Worm (Caenorhabditis elegans) whole organism, late embryonic: ENCODE results near the gene srbc-79.

Source experiments
- F13H6.1 ChIP-seq: sonication (generic microtip); optimal IDR thresholded peaks from 2 replicates; lab custom pipeline; 2016; ENCODE audit warnings: missing genetic modification characterization, missing compliant biosample characterization
- Y22D7AL.16 ChIP-seq: sonication (generic microtip); optimal IDR thresholded peaks from 2 replicates; lab custom pipeline; 2016; ENCODE audit warnings: missing genetic modification characterization, missing compliant biosample characterization
- ahr-1 ChIP-seq: sonication (generic microtip); optimal IDR thresholded peaks from 2 replicates; lab custom pipeline; 2016; ENCODE audit warnings: missing genetic modification characterization, missing compliant biosample characterization
- ceh-19 ChIP-seq: fragments of 200-800 bp; sonication (Bioruptor generic); optimal IDR thresholded peaks from 2 replicates; lab custom pipeline; 2018; ENCODE audit warnings: mild to moderate bottlenecking, missing genetic modification characterization, missing compliant biosample characterization
- ceh-2 ChIP-seq: sonication (generic microtip); optimal IDR thresholded peaks from 2 replicates; lab custom pipeline; 2016; ENCODE audit warnings: missing genotype, missing genetic modification characterization, missing compliant biosample characterization
- ceh-24 ChIP-seq: sonication (generic microtip); optimal IDR thresholded peaks from 2 replicates; lab custom pipeline; 2016; ENCODE audit warnings: mild to moderate bottlenecking, missing genetic modification characterization, missing compliant biosample characterization
- ceh-30 ChIP-seq: fragments of 150-350 bp; optimal IDR thresholded peaks from 2 replicates; lab custom pipeline; 2014; ENCODE audit warnings: missing biosample characterization, missing genetic modification characterization
- ceh-31 ChIP-seq: sonication (generic microtip); optimal IDR thresholded peaks from 2 replicates; lab custom pipeline; 2016; ENCODE audit warnings: missing genetic modification characterization, missing compliant biosample characterization
- ceh-34 ChIP-seq: sonication (generic microtip); optimal IDR thresholded peaks from 2 replicates; lab custom pipeline; 2016; ENCODE audit warnings: mild to moderate bottlenecking, missing genetic modification characterization, missing compliant biosample characterization
- ceh-48 ChIP-seq: sonication (generic microtip); optimal IDR thresholded peaks from 2 replicates; lab custom pipeline; 2016; ENCODE audit warnings: missing genetic modification characterization, inconsistent platforms, missing compliant biosample characterization
- ceh-6 ChIP-seq: fragments of 200-800 bp; sonication (Bioruptor generic); optimal IDR thresholded peaks from 2 replicates; lab custom pipeline; 2018; ENCODE audit warnings: mild to moderate bottlenecking, missing genetic modification characterization, missing compliant biosample characterization
- ceh-9 ChIP-seq: sonication (generic microtip); optimal IDR thresholded peaks from 2 replicates; lab custom pipeline; 2016; ENCODE audit warnings: mild to moderate bottlenecking, missing genetic modification characterization, inconsistent platforms, missing compliant biosample characterization
- che-1 ChIP-seq: sonication (generic microtip); optimal IDR thresholded peaks from 2 replicates; lab custom pipeline; 2016; ENCODE audit warnings: mild to moderate bottlenecking, missing genetic modification characterization, missing compliant biosample characterization
- elt-4 ChIP-seq: sonication (generic microtip); optimal IDR thresholded peaks from 2 replicates; lab custom pipeline; 2016; ENCODE audit warnings: missing genetic modification characterization, missing compliant biosample characterization
- ets-4 ChIP-seq: sonication (generic microtip); optimal IDR thresholded peaks from 2 replicates; lab custom pipeline; 2016; ENCODE audit warnings: missing genetic modification characterization, missing compliant biosample characterization
- fax-1 ChIP-seq: sonication (generic microtip); optimal IDR thresholded peaks from 2 replicates; lab custom pipeline; 2016; ENCODE audit warnings: missing genotype, missing genetic modification characterization, missing compliant biosample characterization
- fkh-10 ChIP-seq: fragments of 150-350 bp; optimal IDR thresholded peaks from 2 replicates; lab custom pipeline; 2014; ENCODE audit warnings: missing biosample characterization, missing genetic modification reagents, missing genetic modification characterization
- gmeb-2 ChIP-seq: sonication (generic microtip); optimal IDR thresholded peaks from 2 replicates; lab custom pipeline; 2016; ENCODE audit warnings: missing genetic modification characterization, inconsistent platforms, missing compliant biosample characterization
- hlh-13 ChIP-seq: fragments of 200-800 bp; sonication (Bioruptor generic); optimal IDR thresholded peaks from 2 replicates; lab custom pipeline; 2018; ENCODE audit warnings: mild to moderate bottlenecking, missing genetic modification characterization, missing compliant biosample characterization
- hlh-15 ChIP-seq: sonication (generic microtip); optimal IDR thresholded peaks from 2 replicates; lab custom pipeline; 2016; ENCODE audit warnings: missing genetic modification characterization, missing compliant biosample characterization
- hlh-6 ChIP-seq: sonication (generic microtip); optimal IDR thresholded peaks from 2 replicates; lab custom pipeline; 2016; ENCODE audit warnings: missing genotype, missing genetic modification characterization, missing compliant biosample characterization
- lim-6 ChIP-seq: sonication (generic microtip); optimal IDR thresholded peaks from 2 replicates; lab custom pipeline; 2016; ENCODE audit warnings: missing genetic modification characterization, missing compliant biosample characterization
- lin-11 ChIP-seq: fragments of 200-800 bp; sonication (Bioruptor generic); optimal IDR thresholded peaks from 2 replicates; lab custom pipeline; 2018; ENCODE audit warnings: mild to moderate bottlenecking, missing genetic modification characterization, missing compliant biosample characterization
- nhr-232 ChIP-seq: sonication (generic microtip); optimal IDR thresholded peaks from 2 replicates; lab custom pipeline; 2016; ENCODE audit warnings: missing genetic modification characterization, missing compliant biosample characterization
- pag-3 ChIP-seq: sonication (generic microtip); optimal IDR thresholded peaks from 2 replicates; lab custom pipeline; 2016; ENCODE audit warnings: missing compliant biosample characterization, missing genetic modification characterization, borderline replicate concordance
- pat-9 ChIP-seq: fragments of 200-800 bp; sonication (Bioruptor generic); optimal IDR thresholded peaks from 2 replicates; lab custom pipeline; 2018; ENCODE audit warnings: mild to moderate bottlenecking, missing genetic modification characterization, moderate library complexity, missing compliant biosample characterization
- pax-1 ChIP-seq: fragments of 150-350 bp; optimal IDR thresholded peaks from 2 replicates; lab custom pipeline; 2014; ENCODE audit warnings: missing biosample characterization, missing genetic modification characterization
- pha-2 ChIP-seq: sonication (generic microtip); optimal IDR thresholded peaks from 2 replicates; lab custom pipeline; 2017; ENCODE audit warnings: mild to moderate bottlenecking, missing genetic modification characterization, missing compliant biosample characterization
- pha-4 ChIP-seq: fragments of 150-350 bp; optimal IDR thresholded peaks from 2 replicates; lab custom pipeline; 2018; ENCODE audit warnings: missing biosample characterization, missing genetic modification reagents, missing genetic modification characterization
- pqm-1 ChIP-seq: sonication (generic microtip); optimal IDR thresholded peaks from 2 replicates; lab custom pipeline; 2016; ENCODE audit warnings: missing genetic modification characterization, missing compliant biosample characterization
- pros-1 ChIP-seq: fragments of 150-350 bp; optimal IDR thresholded peaks from 2 replicates; lab custom pipeline; 2014; ENCODE audit warnings: missing biosample characterization, missing genetic modification reagents, missing genetic modification characterization
- ref-2 ChIP-seq: sonication (generic microtip); optimal IDR thresholded peaks from 2 replicates; lab custom pipeline; 2016; ENCODE audit warnings: missing genetic modification characterization, missing compliant biosample characterization
- sdc-2 ChIP-seq: sonication (generic microtip); optimal IDR thresholded peaks from 2 replicates; lab custom pipeline; 2016; ENCODE audit warnings: missing genotype, missing genetic modification characterization, missing compliant biosample characterization
- sox-2 ChIP-seq: fragments of 200-800 bp; sonication (Bioruptor generic); IDR thresholded peaks from 2 replicates; pipeline ENCODE4 v1.3.6; 2022; ENCODE audit warnings: missing genetic modification reagents, missing genetic modification characterization, missing compliant biosample characterization
- sox-4 ChIP-seq: sonication (generic microtip); optimal IDR thresholded peaks from 2 replicates; lab custom pipeline; 2017; ENCODE audit warnings: mild to moderate bottlenecking, missing genetic modification characterization, inconsistent platforms, missing compliant biosample characterization
- syd-9 ChIP-seq: sonication (generic microtip); optimal IDR thresholded peaks from 2 replicates; lab custom pipeline; 2016; ENCODE audit warnings: mild to moderate bottlenecking, missing genetic modification characterization, moderate library complexity, missing compliant biosample characterization
- tbx-7 ChIP-seq: sonication (generic microtip); optimal IDR thresholded peaks from 2 replicates; lab custom pipeline; 2016; ENCODE audit warnings: missing genotype, missing genetic modification characterization, missing compliant biosample characterization
- unc-3 ChIP-seq, 2 experiments: fragments of 200-800 bp in 1 of 2; sonication (Bioruptor generic) in 1 of 2; sonication (generic microtip) in 1 of 2; conservative IDR thresholded peaks in 1 of 2; optimal IDR thresholded peaks in 1 of 2; 2 replicates each; pipeline versions ENCODE4 v1.3.6 to Lab custom; 2016 to 2022; ENCODE audit warnings: missing compliant biosample characterization in 2 of 2, missing genetic modification characterization in 2 of 2, missing genetic modification reagents in 1 of 2

Gene srbc-79

ce11 chrV:20509427-20509826 lies 17.1 kb upstream of the srbc-79 start:
- no peak for TF ChIP-seq gmeb-2 (tag; lab: Kevin White, UChicago)
- TF ChIP-seq ref-2: no peak
- TF ChIP-seq hlh-15 (tag; lab: Kevin White, UChicago): no peak
- no peak for TF ChIP-seq ceh-2 (tag; lab: Kevin White, UChicago)
- no peak for TF ChIP-seq Y22D7AL.16 (tag; lab: Kevin White, UChicago)
- no peak for TF ChIP-seq ceh-30 (tag; lab: Kevin White, UChicago)
- TF ChIP-seq fax-1 (tag; lab: Kevin White, UChicago): no peak
- no peak for TF ChIP-seq ceh-34 (tag; lab: Kevin White, UChicago)
- TF ChIP-seq pag-3 (tag; lab: Kevin White, UChicago): no peak
- no peak for TF ChIP-seq ahr-1 (tag; lab: Kevin White, UChicago)
- TF ChIP-seq lim-6 (tag; lab: Kevin White, UChicago): no peak
- no peak for TF ChIP-seq ceh-24 (tag; lab: Kevin White, UChicago)
- no peak for TF ChIP-seq pax-1
- TF ChIP-seq fkh-10 (GFP tag; lab: Kevin White, UChicago): no peak
- TF ChIP-seq pat-9 (tag; lab: Kevin White, UChicago): no peak
- TF ChIP-seq F13H6.1 (tag; lab: Kevin White, UChicago): no peak

DNA sequence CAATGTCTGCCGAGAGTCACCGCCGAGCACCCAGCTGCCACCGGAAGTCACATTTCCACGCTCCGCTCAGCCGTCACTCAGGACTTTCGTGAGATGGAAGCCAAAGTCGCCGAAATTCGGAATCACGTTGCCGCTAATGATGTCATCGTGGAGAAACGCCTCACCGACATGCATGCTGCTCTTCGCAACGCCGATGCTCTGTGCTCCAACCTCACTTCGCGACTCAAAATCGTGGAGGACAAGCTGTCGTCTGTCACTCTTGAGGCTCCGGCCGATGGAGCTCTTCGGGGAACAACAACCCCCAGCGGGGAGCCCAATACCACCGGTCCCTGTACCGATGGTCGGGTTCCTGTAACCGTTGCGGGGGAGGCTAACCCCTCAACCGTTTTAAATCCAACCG lies 14.3 kb upstream of the srbc-79 start:
- TF ChIP-seq ets-4 (tag; lab: Kevin White, UChicago) (no peak), sox-4 (tag; lab: Kevin White, UChicago) (no peak), fkh-10 (GFP tag; lab: Kevin White, UChicago) (no peak), hlh-13 (GFP tag; lab: Kevin White, UChicago) (no peak), elt-4 (no peak), sox-2 (GFP tag; lab: Robert Waterston, UW) (no peak), pros-1 (tag; lab: Kevin White, UChicago) (no peak), che-1 (no peak), ceh-6 (GFP tag; lab: Kevin White, UChicago) (no peak), lim-6 (tag; lab: Kevin White, UChicago) (no peak), syd-9 (no peak), pha-2 (tag; lab: Kevin White, UChicago) (no peak), ceh-30 (tag; lab: Kevin White, UChicago) (no peak), pat-9 (tag; lab: Kevin White, UChicago) (no peak), ceh-9 (no peak), ceh-19 (GFP tag; lab: Kevin White, UChicago) (no peak)

DNA sequence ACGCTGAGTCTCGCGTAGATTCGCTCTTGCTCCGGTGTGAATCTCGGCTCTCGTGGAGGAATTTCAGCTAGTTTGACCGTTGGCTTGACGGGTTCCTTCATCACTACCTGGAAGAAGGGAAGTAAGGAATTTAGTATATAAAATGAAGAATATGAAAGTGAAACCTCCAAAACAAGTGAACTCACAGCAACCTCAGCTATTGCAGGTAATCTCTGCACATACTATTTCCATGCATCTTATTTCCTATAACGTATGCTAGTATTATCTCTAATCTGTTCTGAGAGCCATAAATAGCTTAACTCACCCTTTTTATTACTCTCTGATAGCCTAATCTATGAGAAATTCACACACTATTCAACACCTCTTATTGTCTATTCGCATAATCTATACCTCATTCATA lies 12.7 kb upstream of the srbc-79 start, which contains the start of gene Y38H6C.4:
Gene Y38H6C.4, minus strand, starts transcription at position 101 of the 400 bp plus-strand sequence.
- TF ChIP-seq ceh-19 (GFP tag; lab: Kevin White, UChicago) (no peak), unc-3 (GFP tag; conservative IDR thresholded peaks at IDR 0.05; lab: Robert Waterston, UW) (no peak), unc-3 (tag; optimal IDR thresholded peaks at IDR 0.05; lab: Kevin White, UChicago) (no peak), ceh-48 (tag; lab: Kevin White, UChicago) (no peak), che-1 (no peak), ceh-2 (tag; lab: Kevin White, UChicago) (no peak), Y22D7AL.16 (tag; lab: Kevin White, UChicago) (no peak), pha-4 (tag; lab: Kevin White, UChicago) (no peak), nhr-232 (tag; lab: Kevin White, UChicago) (no peak), sdc-2 (tag; lab: Kevin White, UChicago) (no peak), fkh-10 (GFP tag; lab: Kevin White, UChicago) (no peak)

- no peak for TF ChIP-seq hlh-6 (tag; lab: Kevin White, UChicago)
- TF ChIP-seq tbx-7 (tag; lab: Kevin White, UChicago): no peak
- TF ChIP-seq hlh-13 (GFP tag; lab: Kevin White, UChicago): no peak
- TF ChIP-seq pqm-1 (tag; lab: Kevin White, UChicago): no peak
- no peak for TF ChIP-seq lin-11
- no peak for TF ChIP-seq ceh-31
- TF ChIP-seq pat-9 (tag; lab: Kevin White, UChicago): no peak
- TF ChIP-seq ceh-19 (GFP tag; lab: Kevin White, UChicago): no peak
These were observed 8.1 kb upstream of the srbc-79 start, which contains the start of gene dct-14 for ce11 chrV:20500405-20500804. Gene dct-14, minus strand, starts transcription at chrV:20500505.
